Worm (Caenorhabditis elegans): ENCODE measurements around the gene rom-4.
A peak's percentile ranks its signal among the peaks of the same experiment; 100 is the strongest.

Gene rom-4

ce11 chrIV:16946746-16947145 is 48.9 kb upstream of the rom-4 start, which contains the start of the genes Y116A8C.9 and arf-6 (continued):
- no peak for TF ChIP-seq lin-11 (tag; optimal IDR thresholded peaks at IDR 0.05)
- TF ChIP-seq che-1 (tag; optimal IDR thresholded peaks at IDR 0.05): peak; percentile 29
- peak; percentile 35 for TF ChIP-seq F13H6.1 (tag; optimal IDR thresholded peaks at IDR 0.05)
- TF ChIP-seq dmd-4 (tag; optimal IDR thresholded peaks at IDR 0.05; ENCODE audit: borderline replicate concordance): peak; percentile 18
- no peak for TF ChIP-seq pax-1 (tag; optimal IDR thresholded peaks at IDR 0.05)
- TF ChIP-seq hlh-15 (tag; optimal IDR thresholded peaks at IDR 0.05): peak; percentile 46
- TF ChIP-seq fax-1 (tag; optimal IDR thresholded peaks at IDR 0.05): peak; percentile 44
- TF ChIP-seq lim-6 (tag; optimal IDR thresholded peaks at IDR 0.05): peak; percentile 41
- TF ChIP-seq ceh-24 (tag; optimal IDR thresholded peaks at IDR 0.05): no peak

DNA sequence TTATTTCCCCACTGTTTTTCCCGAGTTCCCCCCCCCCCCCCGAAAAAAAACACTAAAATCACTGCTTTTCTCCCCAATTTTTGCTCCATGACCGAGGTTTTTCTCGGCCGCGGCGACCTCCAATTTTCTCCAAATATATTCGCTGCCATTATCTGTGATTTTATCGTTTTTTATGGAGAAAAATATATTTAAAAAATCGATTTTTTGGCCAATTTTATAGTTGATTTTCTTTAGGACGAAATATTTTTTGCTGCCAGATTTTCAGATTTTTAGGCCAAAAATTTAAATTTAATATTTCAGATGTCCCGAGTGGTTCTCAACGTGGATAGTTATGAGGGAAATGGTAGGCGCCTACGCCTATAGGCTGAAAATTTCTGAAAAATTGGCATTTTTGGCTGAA is 45.9 kb upstream of the rom-4 start, which contains the start of gene rad-54.B:
TSS of gene rad-54.B (plus strand) at position 301 of the 400 bp plus-strand sequence.
- no peak for TF ChIP-seq pros-1 (tag; optimal IDR thresholded peaks at IDR 0.05)
- no peak for TF ChIP-seq npax-4 (tag; optimal IDR thresholded peaks at IDR 0.05)
- TF ChIP-seq rnt-1 (tag; optimal IDR thresholded peaks at IDR 0.05): no peak
- no peak for TF ChIP-seq pag-3 (tag; optimal IDR thresholded peaks at IDR 0.05; ENCODE audit: borderline replicate concordance)
- TF ChIP-seq ceh-30 (tag; optimal IDR thresholded peaks at IDR 0.05): no peak
- TF ChIP-seq odd-2 (tag; optimal IDR thresholded peaks at IDR 0.05): no peak
- TF ChIP-seq nhr-11 (tag; optimal IDR thresholded peaks at IDR 0.05): no peak
- TF ChIP-seq dve-1 (tag; optimal IDR thresholded peaks at IDR 0.05): no peak
- TF ChIP-seq fax-1 (tag; optimal IDR thresholded peaks at IDR 0.05): no peak
- TF ChIP-seq F13H6.1 (tag; optimal IDR thresholded peaks at IDR 0.05): no peak
- TF ChIP-seq ceh-45 (GFP tag; IDR thresholded peaks at IDR 0.05): no peak
- TF ChIP-seq unc-42 (tag; optimal IDR thresholded peaks at IDR 0.05): no peak
- no peak for TF ChIP-seq tbx-2 (tag; optimal IDR thresholded peaks at IDR 0.05)
- no peak for TF ChIP-seq sdc-2 (tag; optimal IDR thresholded peaks at IDR 0.05)
- TF ChIP-seq fkh-10 (GFP tag; optimal IDR thresholded peaks at IDR 0.05): no peak
- TF ChIP-seq unc-3 (GFP tag; conservative IDR thresholded peaks at IDR 0.05): no peak
- TF ChIP-seq unc-3 (tag; optimal IDR thresholded peaks at IDR 0.05): no peak

DNA sequence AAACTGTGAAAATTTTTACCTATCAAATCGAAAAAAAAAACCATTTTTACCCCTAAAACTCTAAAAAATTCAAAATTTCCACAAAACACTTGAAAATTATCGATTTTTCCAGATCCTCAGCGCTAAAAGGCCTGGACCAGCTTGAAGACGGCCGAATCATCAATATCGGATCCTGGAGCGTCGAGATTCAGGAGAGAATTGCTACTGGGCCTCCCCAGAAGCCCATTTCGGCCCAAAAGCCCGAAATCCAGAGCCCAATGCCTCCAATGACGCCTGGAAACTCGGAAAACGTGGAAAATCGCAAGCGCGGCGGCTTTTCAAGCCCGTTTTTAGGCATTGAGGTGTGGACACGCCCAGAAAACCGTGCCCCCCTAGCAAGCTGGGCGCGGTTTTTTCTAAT is 43.2 kb upstream of the rom-4 start:
- TF ChIP-seq ceh-34 (tag; optimal IDR thresholded peaks at IDR 0.05) (no peak), ceh-45 (GFP tag; IDR thresholded peaks at IDR 0.05) (no peak), ttx-3 (tag; optimal IDR thresholded peaks at IDR 0.05) (no peak)

- TF ChIP-seq C38D4.7 (GFP tag; optimal IDR thresholded peaks at IDR 0.05) (no peak), pha-4 (tag; optimal IDR thresholded peaks at IDR 0.05) (no peak)
Observed at ce11 chrIV:16962445-16962844, 33.2 kb upstream of the rom-4 start.

ce11 chrIV:16970390-16970789 is 25.2 kb upstream of the rom-4 start, which contains the start of gene rom-3:
Gene rom-3, minus strand, starts transcription at chrIV:16970490.
- TF ChIP-seq fkh-10 (GFP tag; optimal IDR thresholded peaks at IDR 0.05) (no peak), nfya-1 (tag; optimal IDR thresholded peaks at IDR 0.05) (no peak), ceh-19 (GFP tag; optimal IDR thresholded peaks at IDR 0.05) (no peak), sdc-2 (tag; optimal IDR thresholded peaks at IDR 0.05) (no peak), F13H6.1 (tag; optimal IDR thresholded peaks at IDR 0.05) (no peak), ceh-45 (GFP tag; IDR thresholded peaks at IDR 0.05) (no peak), ceh-2 (tag; optimal IDR thresholded peaks at IDR 0.05) (no peak), pha-2 (tag; optimal IDR thresholded peaks at IDR 0.05) (no peak), pha-4 (tag; optimal IDR thresholded peaks at IDR 0.05) (no peak), ets-4 (tag; optimal IDR thresholded peaks at IDR 0.05) (no peak), eyg-1 (tag; optimal IDR thresholded peaks at IDR 0.05) (no peak), C38D4.7 (GFP tag; optimal IDR thresholded peaks at IDR 0.05) (no peak), ama-1 (optimal IDR thresholded peaks at IDR 0.05) (no peak), hlh-15 (tag; optimal IDR thresholded peaks at IDR 0.05) (no peak), fax-1 (tag; optimal IDR thresholded peaks at IDR 0.05) (no peak)
